Worm (Caenorhabditis elegans) whole organism, early embryonic: ENCODE data around the gene flp-23.

Experiments used
- B0310.2 ChIP-seq: sonication (generic microtip); optimal IDR thresholded peaks from 2 replicates; lab custom pipeline; 2016; ENCODE audit warnings: mild to moderate bottlenecking, missing genetic modification characterization, missing compliant biosample characterization
- F13C5.2 ChIP-seq: sonication (generic microtip); optimal IDR thresholded peaks from 2 replicates; lab custom pipeline; 2017; ENCODE audit warnings: mild to moderate bottlenecking, missing genetic modification characterization, inconsistent platforms, missing compliant biosample characterization
- aly-1 ChIP-seq: sonication (generic microtip); optimal IDR thresholded peaks from 2 replicates; lab custom pipeline; 2016; ENCODE audit warnings: missing genetic modification characterization, missing compliant biosample characterization
- ama-1 ChIP-seq: fragments of 150-350 bp; optimal IDR thresholded peaks from 2 replicates; lab custom pipeline; 2014
- ceh-13 ChIP-seq: fragments of 200-800 bp; sonication (Bioruptor generic); optimal IDR thresholded peaks from 2 replicates; lab custom pipeline; 2018; ENCODE audit warnings: mild to moderate bottlenecking, missing genetic modification characterization, missing compliant biosample characterization
- ceh-36 ChIP-seq: sonication (generic microtip); optimal IDR thresholded peaks from 2 replicates; lab custom pipeline; 2016; ENCODE audit warnings: missing genetic modification characterization, inconsistent platforms, missing compliant biosample characterization
- ets-7 ChIP-seq: sonication (generic microtip); optimal IDR thresholded peaks from 2 replicates; lab custom pipeline; 2016; ENCODE audit warnings: missing genotype, missing genetic modification characterization, missing compliant biosample characterization
- flt-1 ChIP-seq: fragments of 200-800 bp; sonication (Bioruptor generic); IDR thresholded peaks from 2 replicates; pipeline ENCODE4 v1.3.6; 2022; ENCODE audit warnings: missing genetic modification characterization, missing compliant biosample characterization
- hmbx-1 ChIP-seq: sonication (generic microtip); optimal IDR thresholded peaks from 2 replicates; lab custom pipeline; 2016; ENCODE audit warnings: mild to moderate bottlenecking, missing genetic modification characterization, missing compliant biosample characterization
- hmg-4 ChIP-seq: fragments of 200-800 bp; sonication (Bioruptor generic); optimal IDR thresholded peaks from 2 replicates; lab custom pipeline; 2018; ENCODE audit warnings: mild to moderate bottlenecking, missing genetic modification characterization, missing compliant biosample characterization
- hnd-1 ChIP-seq: sonication (generic microtip); optimal IDR thresholded peaks from 2 replicates; lab custom pipeline; 2016; ENCODE audit warnings: missing genetic modification characterization, missing compliant biosample characterization
- pes-1 ChIP-seq: fragments of 200-800 bp; sonication (Bioruptor generic); IDR thresholded peaks from 2 replicates; pipeline ENCODE4 v1.3.6; 2022; ENCODE audit warnings: missing genetic modification reagents, missing genetic modification characterization, missing compliant biosample characterization
- scrt-1 ChIP-seq: fragments of 200-800 bp; sonication (Bioruptor generic); IDR thresholded peaks from 2 replicates; pipeline ENCODE4 v1.3.6; 2022; ENCODE audit warnings: missing genetic modification characterization, missing compliant biosample characterization
- sea-1 ChIP-seq: fragments of 200-800 bp; sonication (Bioruptor generic); conservative IDR thresholded peaks from 2 replicates; pipeline ENCODE4 v1.3.6; 2022; ENCODE audit warnings: missing genetic modification characterization, missing compliant biosample characterization
- tbx-11 ChIP-seq: fragments of 200-800 bp; sonication (Bioruptor generic); IDR thresholded peaks from 2 replicates; pipeline ENCODE4 v1.3.6; 2022; ENCODE audit warnings: missing genetic modification characterization, missing compliant biosample characterization
- tbx-37 ChIP-seq: fragments of 200-800 bp; sonication (Bioruptor generic); conservative IDR thresholded peaks from 2 replicates; pipeline ENCODE4 v1.3.6; 2022; ENCODE audit warnings: missing genetic modification reagents, missing genetic modification characterization, missing compliant biosample characterization
- tra-4 ChIP-seq: sonication (generic microtip); optimal IDR thresholded peaks from 2 replicates; lab custom pipeline; 2017; ENCODE audit warnings: missing genetic modification characterization, missing compliant biosample characterization

flp-23 gene

DNA sequence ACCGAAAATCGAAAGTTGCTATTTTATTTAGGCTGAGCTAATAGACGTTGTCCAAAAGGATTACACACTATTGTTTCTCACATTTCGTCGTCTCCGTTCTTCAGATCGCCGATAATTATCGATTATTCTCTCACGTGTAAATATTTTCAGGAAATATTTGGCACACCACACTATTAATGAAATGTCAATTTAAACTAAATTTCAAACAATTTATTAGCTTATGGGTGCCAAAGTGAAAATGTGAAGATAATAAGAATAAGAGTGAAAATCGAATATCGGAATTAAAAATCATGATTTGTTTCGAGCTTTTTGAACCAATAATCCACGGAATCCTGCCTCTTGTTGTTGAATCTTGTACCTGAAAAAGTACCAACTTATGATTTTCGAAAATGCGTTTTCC lies 34.0 kb upstream of the flp-23 start, which contains the start of gene C06E1.11:
C06E1.11 (minus strand) TSS at position 101 of the 400 bp plus-strand sequence.
- no peak for TF ChIP-seq pes-1 (GFP tag; lab: Robert Waterston, UW)
- no peak for TF ChIP-seq scrt-1 (GFP tag; lab: Robert Waterston, UW)
- TF ChIP-seq tbx-37 (GFP tag; lab: Robert Waterston, UW): no peak
- no peak for TF ChIP-seq tbx-11 (GFP tag; lab: Robert Waterston, UW)
- TF ChIP-seq ceh-13 (GFP tag; lab: Kevin White, UChicago): no peak
- no peak for TF ChIP-seq tra-4 (tag; lab: Kevin White, UChicago)
- no peak for TF ChIP-seq aly-1
- TF ChIP-seq F13C5.2 (tag; lab: Kevin White, UChicago): no peak
- no peak for TF ChIP-seq ama-1
- TF ChIP-seq hmg-4: no peak
- no peak for TF ChIP-seq hnd-1 (tag; lab: Kevin White, UChicago)
- TF ChIP-seq ceh-36 (tag; lab: Kevin White, UChicago): no peak

DNA sequence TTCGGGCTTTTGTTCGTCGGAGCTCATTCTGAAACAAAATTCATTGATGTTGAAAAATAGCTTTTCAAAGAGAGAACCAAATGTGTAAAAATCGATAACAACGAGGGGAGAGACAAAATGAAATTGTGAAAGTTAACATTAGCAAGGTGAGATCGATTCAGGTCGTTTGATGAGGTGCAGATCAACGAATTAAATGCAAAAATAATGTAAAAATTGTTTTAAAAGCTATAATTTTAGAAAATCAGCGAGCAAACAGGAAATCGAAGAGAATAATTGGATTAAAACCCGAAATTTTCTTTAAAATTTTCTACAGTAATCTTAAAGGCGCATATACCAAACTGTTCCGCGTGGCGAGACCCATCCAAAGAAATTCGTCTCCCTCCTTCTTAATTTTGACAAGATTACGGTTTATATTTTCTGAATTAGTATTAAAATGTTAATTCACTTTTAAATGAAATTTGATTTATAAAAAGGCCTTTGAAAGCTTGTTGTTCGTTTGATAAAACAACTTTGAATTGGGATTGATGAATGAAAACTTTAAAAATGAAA lies 32.1 kb upstream of the flp-23 start, which contains the start of gene C13G5.2:
C13G5.2 (minus strand) TSS at position 51 of the 549 bp plus-strand sequence.
- TF ChIP-seq aly-1: no peak
- TF ChIP-seq ets-7: no peak
- TF ChIP-seq pes-1 (GFP tag; lab: Robert Waterston, UW): no peak
- no peak for TF ChIP-seq B0310.2 (tag; lab: Kevin White, UChicago)
- TF ChIP-seq ama-1: no peak
- TF ChIP-seq tbx-11 (GFP tag; lab: Robert Waterston, UW): no peak
- no peak for TF ChIP-seq hnd-1 (tag; lab: Kevin White, UChicago)
- no peak for TF ChIP-seq sea-1 (GFP tag; lab: Robert Waterston, UW)
- no peak for TF ChIP-seq tbx-37 (GFP tag; lab: Robert Waterston, UW)
- no peak for TF ChIP-seq flt-1

DNA sequence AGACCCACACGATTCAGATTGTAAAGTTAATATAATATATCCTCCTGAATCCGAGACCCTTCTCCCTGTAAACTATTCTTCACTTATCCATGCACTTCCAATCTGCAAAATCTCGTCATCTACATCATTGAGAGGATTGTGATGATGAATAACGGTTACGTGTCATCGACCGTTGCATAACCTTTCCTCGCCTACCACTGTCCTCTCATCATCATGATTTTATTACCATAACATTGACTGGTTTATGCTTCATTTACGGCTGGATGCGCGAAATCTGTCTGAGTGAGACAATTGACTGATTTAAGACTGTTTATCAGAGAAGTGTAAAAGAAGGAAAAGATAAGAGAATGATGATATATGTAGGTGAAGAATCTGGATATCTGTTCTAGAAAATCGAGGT lies 30.3 kb upstream of the flp-23 start:
- TF ChIP-seq tbx-37 (GFP tag; lab: Robert Waterston, UW): no peak
- TF ChIP-seq ama-1: no peak
- no peak for TF ChIP-seq tra-4 (tag; lab: Kevin White, UChicago)
- TF ChIP-seq hmg-4: no peak
- no peak for TF ChIP-seq sea-1 (GFP tag; lab: Robert Waterston, UW)
- no peak for TF ChIP-seq ceh-36 (tag; lab: Kevin White, UChicago)
- TF ChIP-seq F13C5.2 (tag; lab: Kevin White, UChicago): no peak
- TF ChIP-seq aly-1: no peak
- TF ChIP-seq scrt-1 (GFP tag; lab: Robert Waterston, UW): no peak
- no peak for TF ChIP-seq tbx-11 (GFP tag; lab: Robert Waterston, UW)
- TF ChIP-seq B0310.2 (tag; lab: Kevin White, UChicago): no peak
- TF ChIP-seq ceh-13 (GFP tag; lab: Kevin White, UChicago): no peak
- no peak for TF ChIP-seq hnd-1 (tag; lab: Kevin White, UChicago)
- TF ChIP-seq pes-1 (GFP tag; lab: Robert Waterston, UW): no peak

DNA sequence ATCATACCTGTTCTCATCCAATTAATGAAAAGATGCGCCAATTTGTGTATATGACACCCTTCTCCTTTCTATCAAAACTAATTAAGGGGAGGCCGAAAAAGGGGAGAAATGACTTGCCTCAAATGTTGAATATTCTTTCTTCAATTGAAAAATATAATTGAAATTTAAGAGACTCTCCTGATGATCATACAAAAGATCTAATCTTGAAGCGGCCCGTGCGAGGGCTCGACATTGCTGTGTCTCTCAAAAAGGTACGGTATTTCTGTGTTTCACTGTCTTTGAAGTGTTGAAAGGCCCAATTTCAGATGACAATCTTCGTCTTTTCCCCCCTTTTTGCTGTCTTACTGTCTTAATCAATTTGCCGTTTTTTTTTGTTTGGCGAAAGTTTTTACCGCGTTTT lies 29.6 kb upstream of the flp-23 start:
- TF ChIP-seq B0310.2 (tag; lab: Kevin White, UChicago) (no peak), tbx-37 (GFP tag; lab: Robert Waterston, UW) (no peak), aly-1 (no peak), hnd-1 (tag; lab: Kevin White, UChicago) (no peak), ceh-13 (GFP tag; lab: Kevin White, UChicago) (no peak)

DNA sequence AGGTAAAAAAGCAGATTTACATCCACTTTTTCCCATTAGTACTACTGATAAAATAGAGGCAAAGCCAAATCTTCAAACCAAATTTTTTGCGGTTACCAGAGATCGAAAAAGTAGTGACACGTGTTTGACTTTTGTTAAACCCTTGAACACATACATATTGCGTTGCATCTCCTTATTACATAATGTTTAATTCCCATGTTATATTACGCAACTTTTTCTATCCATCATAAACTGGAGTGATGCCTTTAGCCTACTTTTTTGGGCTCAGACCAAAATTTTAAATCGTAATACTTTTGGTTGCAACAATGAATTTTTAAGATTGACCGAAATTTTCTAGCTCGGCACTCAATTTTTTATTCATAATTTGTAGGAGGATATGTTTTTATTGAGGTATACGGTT lies 28.6 kb upstream of the flp-23 start:
- TF ChIP-seq aly-1 (no peak), tra-4 (tag; lab: Kevin White, UChicago) (no peak), ama-1 (no peak), tbx-37 (GFP tag; lab: Robert Waterston, UW) (no peak), hmg-4 (no peak), B0310.2 (tag; lab: Kevin White, UChicago) (no peak), scrt-1 (GFP tag; lab: Robert Waterston, UW) (no peak), ceh-13 (GFP tag; lab: Kevin White, UChicago) (no peak)

DNA sequence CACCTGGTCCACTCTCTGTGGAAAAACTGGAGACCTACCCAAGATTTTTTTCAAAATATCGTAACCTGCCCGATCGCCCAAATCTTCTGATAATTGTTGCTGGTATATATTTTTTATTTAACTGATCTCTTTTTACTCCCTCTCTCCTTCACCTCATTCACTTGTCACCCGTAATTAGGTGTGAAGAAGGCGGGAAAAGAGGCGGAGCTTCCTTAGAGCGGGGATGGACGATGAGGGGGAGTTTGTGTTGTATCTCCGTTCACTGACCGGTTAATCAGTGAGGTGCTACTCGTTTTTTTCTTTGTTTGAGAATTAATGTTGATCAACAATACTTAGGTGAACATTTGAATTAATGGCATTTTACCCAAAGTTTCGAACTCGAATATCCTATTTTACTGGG lies 28.1 kb upstream of the flp-23 start, which contains the start of gene ceh-16:
ceh-16 (plus strand) TSS at position 301 of the 400 bp plus-strand sequence.
- TF ChIP-seq ets-7 (no peak), ceh-36 (tag; lab: Kevin White, UChicago) (no peak)

DNA sequence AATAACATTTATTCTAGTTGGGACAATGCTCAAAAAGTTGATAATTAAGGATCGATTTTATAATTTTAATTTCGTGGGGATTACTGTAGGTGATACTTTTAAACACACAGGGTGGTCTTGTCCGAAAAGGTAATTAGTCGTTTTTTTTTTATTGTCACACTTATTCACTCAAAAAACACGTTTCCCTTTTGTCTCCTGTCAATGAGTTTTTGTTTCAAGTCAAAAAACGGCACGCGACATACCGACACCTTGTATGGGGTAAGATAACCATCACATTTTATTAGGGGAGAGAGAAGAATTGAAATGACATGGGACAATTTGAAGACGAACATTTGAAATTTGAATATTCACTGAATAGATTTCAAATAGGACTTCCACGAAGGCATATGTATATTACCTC lies 25.4 kb upstream of the flp-23 start:
- TF ChIP-seq ets-7 (no peak), B0310.2 (tag; lab: Kevin White, UChicago) (no peak), tbx-11 (GFP tag; lab: Robert Waterston, UW) (no peak), ceh-13 (GFP tag; lab: Kevin White, UChicago) (no peak), aly-1 (no peak), sea-1 (GFP tag; lab: Robert Waterston, UW) (no peak)

DNA sequence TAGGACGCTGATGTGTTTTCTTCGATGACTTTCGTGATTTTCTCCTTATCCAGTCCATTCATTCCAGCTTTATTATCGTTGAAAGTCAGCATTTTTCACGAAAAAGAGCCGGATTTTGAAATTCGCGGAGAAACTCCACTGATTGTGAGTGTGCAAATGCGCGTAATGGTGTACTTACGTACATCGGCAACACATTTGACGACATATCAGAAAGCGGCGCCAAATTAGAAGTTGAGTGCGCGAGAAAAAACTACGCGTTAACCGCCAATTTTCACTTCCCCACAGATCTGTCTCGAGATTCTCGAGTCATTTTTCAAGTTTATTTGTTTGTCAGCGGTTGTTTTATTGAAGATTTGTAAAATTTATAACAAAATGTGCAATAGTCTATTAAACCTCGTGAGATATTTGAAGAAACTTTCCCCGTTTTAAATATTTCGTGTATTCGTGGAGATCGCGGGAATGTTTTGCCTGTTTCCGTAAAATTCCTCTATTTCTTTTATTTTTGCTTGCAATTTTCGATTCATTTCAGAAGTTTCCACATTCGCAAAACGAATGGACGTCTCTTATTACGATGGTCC lies 22.1 kb upstream of the flp-23 start, which contains the start of the genes polk-1 and gpr-1:
polk-1 (minus strand) TSS at position 186 of the 578 bp plus-strand sequence.
gpr-1 (plus strand) TSS at position 528 of the 578 bp plus-strand sequence.
- TF ChIP-seq pes-1 (GFP tag; lab: Robert Waterston, UW): no peak
- TF ChIP-seq ama-1: no peak
- TF ChIP-seq flt-1: no peak
- no peak for TF ChIP-seq hnd-1 (tag; lab: Kevin White, UChicago)
- TF ChIP-seq ceh-36 (tag; lab: Kevin White, UChicago): no peak
- TF ChIP-seq sea-1 (GFP tag; lab: Robert Waterston, UW): no peak
- TF ChIP-seq hmbx-1 (tag; lab: Kevin White, UChicago): no peak
- TF ChIP-seq scrt-1 (GFP tag; lab: Robert Waterston, UW): no peak
- TF ChIP-seq B0310.2 (tag; lab: Kevin White, UChicago): no peak
- TF ChIP-seq hmg-4: no peak
- TF ChIP-seq aly-1: no peak
- TF ChIP-seq tbx-11 (GFP tag; lab: Robert Waterston, UW): no peak
- TF ChIP-seq ceh-13 (GFP tag; lab: Kevin White, UChicago): no peak
- TF ChIP-seq tra-4 (tag; lab: Kevin White, UChicago): no peak
- TF ChIP-seq F13C5.2 (tag; lab: Kevin White, UChicago): no peak
- TF ChIP-seq ets-7: no peak
- no peak for TF ChIP-seq tbx-37 (GFP tag; lab: Robert Waterston, UW)
